Worm (Caenorhabditis elegans) whole organism, early embryonic: ENCODE measurements around the gene fipr-12.

ENCODE experiments used
- F13C5.2 ChIP-seq: sonication (generic microtip); optimal IDR thresholded peaks from 2 replicates; lab custom pipeline; 2017; ENCODE audit warnings: mild to moderate bottlenecking, missing genetic modification characterization, inconsistent platforms, missing compliant biosample characterization
- aly-1 ChIP-seq: sonication (generic microtip); optimal IDR thresholded peaks from 2 replicates; lab custom pipeline; 2016; ENCODE audit warnings: missing genetic modification characterization, missing compliant biosample characterization
- ama-1 ChIP-seq: fragments of 150-350 bp; optimal IDR thresholded peaks from 2 replicates; lab custom pipeline; 2014
- ceh-13 ChIP-seq: fragments of 200-800 bp; sonication (Bioruptor generic); optimal IDR thresholded peaks from 2 replicates; lab custom pipeline; 2018; ENCODE audit warnings: mild to moderate bottlenecking, missing genetic modification characterization, missing compliant biosample characterization
- ceh-36 ChIP-seq: sonication (generic microtip); optimal IDR thresholded peaks from 2 replicates; lab custom pipeline; 2016; ENCODE audit warnings: missing genetic modification characterization, inconsistent platforms, missing compliant biosample characterization
- ets-7 ChIP-seq: sonication (generic microtip); optimal IDR thresholded peaks from 2 replicates; lab custom pipeline; 2016; ENCODE audit warnings: missing genotype, missing genetic modification characterization, missing compliant biosample characterization
- flt-1 ChIP-seq: fragments of 200-800 bp; sonication (Bioruptor generic); IDR thresholded peaks from 2 replicates; pipeline ENCODE4 v1.3.6; 2022; ENCODE audit warnings: missing genetic modification characterization, missing compliant biosample characterization
- hmbx-1 ChIP-seq: sonication (generic microtip); optimal IDR thresholded peaks from 2 replicates; lab custom pipeline; 2016; ENCODE audit warnings: mild to moderate bottlenecking, missing genetic modification characterization, missing compliant biosample characterization
- hnd-1 ChIP-seq: sonication (generic microtip); optimal IDR thresholded peaks from 2 replicates; lab custom pipeline; 2016; ENCODE audit warnings: missing genetic modification characterization, missing compliant biosample characterization
- pes-1 ChIP-seq: fragments of 200-800 bp; sonication (Bioruptor generic); IDR thresholded peaks from 2 replicates; pipeline ENCODE4 v1.3.6; 2022; ENCODE audit warnings: missing genetic modification reagents, missing genetic modification characterization, missing compliant biosample characterization
- scrt-1 ChIP-seq: fragments of 200-800 bp; sonication (Bioruptor generic); IDR thresholded peaks from 2 replicates; pipeline ENCODE4 v1.3.6; 2022; ENCODE audit warnings: missing genetic modification characterization, missing compliant biosample characterization
- sea-1 ChIP-seq: fragments of 200-800 bp; sonication (Bioruptor generic); conservative IDR thresholded peaks from 2 replicates; pipeline ENCODE4 v1.3.6; 2022; ENCODE audit warnings: missing genetic modification characterization, missing compliant biosample characterization
- tra-4 ChIP-seq: sonication (generic microtip); optimal IDR thresholded peaks from 2 replicates; lab custom pipeline; 2017; ENCODE audit warnings: missing genetic modification characterization, missing compliant biosample characterization

DNA sequence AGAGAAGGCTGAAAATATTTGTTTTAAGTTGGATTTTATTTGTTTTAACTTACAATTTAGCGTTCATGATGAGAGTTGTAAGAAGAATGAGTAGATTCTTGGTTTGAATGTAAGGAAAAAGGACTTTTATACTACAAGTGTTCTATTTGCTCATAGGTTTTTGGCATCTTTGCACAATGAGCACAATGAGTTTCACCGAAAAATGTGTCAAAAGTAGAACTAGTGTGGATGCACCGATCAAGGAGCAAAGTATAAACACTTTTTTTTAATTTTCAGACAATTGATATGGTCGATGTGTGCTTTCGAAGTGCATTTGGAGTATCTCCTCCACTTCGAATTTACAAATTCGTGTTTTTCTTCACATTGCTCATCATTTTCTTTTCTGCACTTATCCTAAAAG lies 37.0 kb upstream of the fipr-12 start, which contains the start of gene fipr-11:
- TF ChIP-seq flt-1 (GFP tag; lab: Robert Waterston, UW) (no peak), sea-1 (GFP tag; lab: Robert Waterston, UW) (no peak), ceh-13 (GFP tag; lab: Kevin White, UChicago) (no peak), ama-1 (lab: Kevin White, UChicago) (no peak), tra-4 (tag; lab: Kevin White, UChicago) (no peak), hmbx-1 (no peak), F13C5.2 (no peak), hnd-1 (tag; lab: Kevin White, UChicago) (no peak), ets-7 (tag; lab: Kevin White, UChicago) (no peak), scrt-1 (no peak), aly-1 (tag; lab: Kevin White, UChicago) (no peak), pes-1 (GFP tag; lab: Robert Waterston, UW) (no peak), ceh-36 (tag; lab: Kevin White, UChicago) (no peak)
